Fruit fly (Drosophila melanogaster): ENCODE results near the gene AdamTS-B.

Gene AdamTS-B

dm6 chrX:5696436-5697022 lies 1.8 kb upstream of the AdamTS-B start (continued):
- peak; percentile 93 for TF ChIP-seq odd (GFP tag; optimal IDR thresholded peaks at IDR 0.05)
- peak; percentile 86 for TF ChIP-seq CG11560 (tag; IDR thresholded peaks at IDR 0.05)
- TF ChIP-seq salm (tag; optimal IDR thresholded peaks at IDR 0.05), result peak; percentile 89
- TF ChIP-seq cad (GFP tag; optimal IDR thresholded peaks at IDR 0.05), result no peak
- TF ChIP-seq CG1024 (GFP tag; IDR thresholded peaks at IDR 0.05), result peak; percentile 96
- TF ChIP-seq sens-2 (GFP tag; IDR thresholded peaks at IDR 0.05), result peak; percentile 95
- peak; percentile 96 for TF ChIP-seq mam (GFP tag; optimal IDR thresholded peaks at IDR 0.05)
- peak; percentile 97 for TF ChIP-seq chn (GFP tag; optimal IDR thresholded peaks at IDR 0.05)
- TF ChIP-seq CG17186 (GFP tag; optimal IDR thresholded peaks at IDR 0.05), result peak; percentile 86
- peak; percentile 91 for TF ChIP-seq CG4328 (GFP tag; optimal IDR thresholded peaks at IDR 0.05)
- peak; percentile 98 for TF ChIP-seq CG4820 (GFP tag; optimal IDR thresholded peaks at IDR 0.05)
- peak; percentile 66 for TF ChIP-seq grau (tag; optimal IDR thresholded peaks at IDR 0.05)
- peak; percentile 93 for TF ChIP-seq CG2120 (GFP tag; optimal IDR thresholded peaks at IDR 0.05)
- TF ChIP-seq CG18764 (GFP tag; optimal IDR thresholded peaks at IDR 0.05), result peak; percentile 95
- TF ChIP-seq Ada2b (GFP tag; IDR thresholded peaks at IDR 0.05), result peak; percentile 95
- TF ChIP-seq CG9215 (GFP tag; IDR thresholded peaks at IDR 0.05), result peak; percentile 86
- TF ChIP-seq YL-1 (GFP tag; optimal IDR thresholded peaks at IDR 0.05), result peak; percentile 85
- TF ChIP-seq MBD-R2 (GFP tag; IDR thresholded peaks at IDR 0.05), result peak; percentile 83
- no peak for TF ChIP-seq CG2129 (GFP tag; IDR thresholded peaks at IDR 0.05; ENCODE audit: partially characterized antibody)
- peak; percentile 95 for TF ChIP-seq HHEX (GFP tag; optimal IDR thresholded peaks at IDR 0.05)
- peak; percentile 77 for TF ChIP-seq Ravus (GFP tag; IDR thresholded peaks at IDR 0.05)
- TF ChIP-seq Lim3 (GFP tag; IDR thresholded peaks at IDR 0.05), result peak; percentile 92
- peak; percentile 41 for TF ChIP-seq Dref (GFP tag; IDR thresholded peaks at IDR 0.05)
- peak; percentile 98 for TF ChIP-seq ab (GFP tag; optimal IDR thresholded peaks at IDR 0.05)
- peak; percentile 96 for TF ChIP-seq CG12659 (GFP tag; optimal IDR thresholded peaks at IDR 0.05)
- peak; percentile 95 for TF ChIP-seq sqz (GFP tag; optimal IDR thresholded peaks at IDR 0.05)
- peak; percentile 94 for TF ChIP-seq CG13296 (GFP tag; optimal IDR thresholded peaks at IDR 0.05)
- TF ChIP-seq ERR (GFP tag; optimal IDR thresholded peaks at IDR 0.05), result peak; percentile 97
- TF ChIP-seq unc-4 (GFP tag; IDR thresholded peaks at IDR 0.05; ENCODE audit: partially characterized antibody), result no peak
- TF ChIP-seq oc (tag; optimal IDR thresholded peaks at IDR 0.05), result peak; percentile 93
- peak; percentile 94 for TF ChIP-seq seq (GFP tag; IDR thresholded peaks at IDR 0.05)
- TF ChIP-seq fd64A (GFP tag; optimal IDR thresholded peaks at IDR 0.05), result peak; percentile 84
- peak; percentile 83 for TF ChIP-seq gt (GFP tag; IDR thresholded peaks at IDR 0.05)
- TF ChIP-seq CG2202 (tag; optimal IDR thresholded peaks at IDR 0.05), result peak; percentile 88
- TF ChIP-seq CG4424 (GFP tag; optimal IDR thresholded peaks at IDR 0.05), result peak; percentile 98
- peak; percentile 95 for TF ChIP-seq CoRest (tag; optimal IDR thresholded peaks at IDR 0.05)
- peak; percentile 93 for TF ChIP-seq NC2α (GFP tag; optimal IDR thresholded peaks at IDR 0.05)
- TF ChIP-seq Ptx1 (GFP tag; IDR thresholded peaks at IDR 0.05), result peak; percentile 96
- peak; percentile 96 for TF ChIP-seq Aef1 (GFP tag; IDR thresholded peaks at IDR 0.05)
- TF ChIP-seq CG10462 (GFP tag; optimal IDR thresholded peaks at IDR 0.05), result peak; percentile 97
- TF ChIP-seq tin (GFP tag; optimal IDR thresholded peaks at IDR 0.05), result peak; percentile 98
- TF ChIP-seq Eip74EF (GFP tag; optimal IDR thresholded peaks at IDR 0.05), result peak in 1 of 2 experiments; percentile 89
- no peak for TF ChIP-seq br (optimal IDR thresholded peaks at IDR 0.05)
- peak; percentile 97 for TF ChIP-seq az2 (GFP tag; optimal IDR thresholded peaks at IDR 0.05)
- peak; percentile 79 for TF ChIP-seq CG34376 (GFP tag; optimal IDR thresholded peaks at IDR 0.05)
- peak; percentile 93 for TF ChIP-seq CG11093 (GFP tag; IDR thresholded peaks at IDR 0.05)
- peak; percentile 81 for TF ChIP-seq ro (GFP tag; IDR thresholded peaks at IDR 0.05)
- TF ChIP-seq CG3838 (GFP tag; optimal IDR thresholded peaks at IDR 0.05), result peak; percentile 91
- TF ChIP-seq CG15514 (GFP tag; optimal IDR thresholded peaks at IDR 0.05), result peak; percentile 85
- TF ChIP-seq HmgZ (tag; optimal IDR thresholded peaks at IDR 0.05), result peak; percentile 86
- peak; percentile 98 for TF ChIP-seq CHES-1-like (GFP tag; optimal IDR thresholded peaks at IDR 0.05)
